Worm (Caenorhabditis elegans): ENCODE results near the gene col-84.

Gene col-84

ce11 chrII:11868234-11868633 lies at the start of gene col-84:
Gene col-84 (plus strand): TSS chrII:11868534.
- TF ChIP-seq jun-1 (tag; optimal IDR thresholded peaks at IDR 0.05) = no peak

DNA sequence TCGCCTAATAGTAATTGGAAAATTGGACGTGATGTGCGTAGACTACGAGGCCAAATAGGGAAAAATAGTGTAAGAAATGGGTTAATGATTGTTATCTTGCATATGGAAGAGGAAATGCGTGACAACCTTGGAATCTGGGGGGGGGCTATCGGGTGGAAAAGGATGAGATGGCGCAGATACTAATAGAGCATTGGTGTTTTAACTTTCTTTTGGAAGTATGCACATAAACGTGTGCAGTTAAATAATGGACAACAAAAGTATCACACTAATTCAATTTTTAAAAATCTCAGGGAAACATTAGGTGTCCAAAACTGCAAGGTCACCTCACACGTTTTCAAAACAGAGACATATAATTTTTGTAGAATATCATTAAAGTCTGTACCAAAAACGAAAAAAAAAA lies 48.5 kb upstream of the col-84 start, which contains the start of gene Y6D1A.2:
TSS of gene Y6D1A.2 (minus strand) at position 101 of the 400 bp plus-strand sequence.
- TF ChIP-seq hmg-11 (tag; optimal IDR thresholded peaks at IDR 0.05) = no peak
- TF ChIP-seq nhr-25 (tag; optimal IDR thresholded peaks at IDR 0.05) = peak; percentile 33

- TF ChIP-seq lin-15B (tag; optimal IDR thresholded peaks at IDR 0.05) (no peak), lsy-12 (tag; optimal IDR thresholded peaks at IDR 0.05) (no peak), sea-2 (GFP tag; optimal IDR thresholded peaks at IDR 0.05) (no peak), nhr-76 (tag; optimal IDR thresholded peaks at IDR 0.05) (no peak), nhr-12 (tag; optimal IDR thresholded peaks at IDR 0.05) (no peak), nhr-67 (tag; optimal IDR thresholded peaks at IDR 0.05) (no peak), ceh-82 (tag; optimal IDR thresholded peaks at IDR 0.05) (no peak), ZK546.5 (tag; optimal IDR thresholded peaks at IDR 0.05) (no peak), nhr-11 (tag; optimal IDR thresholded peaks at IDR 0.05) (no peak), ceh-28 (tag; optimal IDR thresholded peaks at IDR 0.05) (no peak), ceh-9 (tag; optimal IDR thresholded peaks at IDR 0.05) (no peak), R02D3.7 (tag; optimal IDR thresholded peaks at IDR 0.05) (no peak), tbx-2 (tag; optimal IDR thresholded peaks at IDR 0.05) (no peak), elt-2 (tag; optimal IDR thresholded peaks at IDR 0.05) (no peak), elt-1 (tag; optimal IDR thresholded peaks at IDR 0.05) (no peak), pqm-1 (tag; optimal IDR thresholded peaks at IDR 0.05) (no peak), zag-1 (tag; optimal IDR thresholded peaks at IDR 0.05) (no peak)
Observed at ce11 chrII:11823566-11824308, 44.6 kb upstream of the col-84 start, which contains the start of gene Y6D1A.1. Gene Y6D1A.1 (minus strand): TSS chrII:11823616.

DNA sequence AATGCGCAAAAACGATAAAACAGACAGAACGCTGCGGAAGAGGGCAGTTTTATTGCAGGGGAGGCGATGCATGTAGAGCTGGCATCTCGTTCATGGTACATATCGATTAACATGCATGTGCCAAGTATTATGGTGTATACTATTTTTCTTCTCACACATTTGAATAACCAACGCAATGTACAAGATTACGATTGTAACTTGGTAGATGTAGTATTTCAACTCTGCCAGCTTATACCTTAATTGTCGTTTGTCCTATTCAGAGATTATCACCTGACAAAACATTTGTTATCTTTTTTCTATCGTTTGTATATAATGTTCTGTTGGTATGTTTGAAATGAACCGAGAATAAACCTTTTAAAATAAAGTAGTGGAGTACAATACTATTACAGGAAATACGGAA lies 38.4 kb upstream of the col-84 start, which contains the start of gene pes-5:
TSS of gene pes-5 (minus strand) at position 101 of the 400 bp plus-strand sequence.
- no peak for TF ChIP-seq ama-1 (optimal IDR thresholded peaks at IDR 0.05)
- TF ChIP-seq nhr-11 (tag; optimal IDR thresholded peaks at IDR 0.05) = no peak
- no peak for TF ChIP-seq jun-1 (tag; optimal IDR thresholded peaks at IDR 0.05)
- TF ChIP-seq lin-39 (tag; optimal IDR thresholded peaks at IDR 0.05) = no peak
- no peak for TF ChIP-seq elt-2 (tag; optimal IDR thresholded peaks at IDR 0.05)
- TF ChIP-seq lin-15B (tag; optimal IDR thresholded peaks at IDR 0.05) = no peak
- no peak for TF ChIP-seq nhr-76 (tag; optimal IDR thresholded peaks at IDR 0.05)
- TF ChIP-seq daf-12 (tag; optimal IDR thresholded peaks at IDR 0.05) = no peak

DNA sequence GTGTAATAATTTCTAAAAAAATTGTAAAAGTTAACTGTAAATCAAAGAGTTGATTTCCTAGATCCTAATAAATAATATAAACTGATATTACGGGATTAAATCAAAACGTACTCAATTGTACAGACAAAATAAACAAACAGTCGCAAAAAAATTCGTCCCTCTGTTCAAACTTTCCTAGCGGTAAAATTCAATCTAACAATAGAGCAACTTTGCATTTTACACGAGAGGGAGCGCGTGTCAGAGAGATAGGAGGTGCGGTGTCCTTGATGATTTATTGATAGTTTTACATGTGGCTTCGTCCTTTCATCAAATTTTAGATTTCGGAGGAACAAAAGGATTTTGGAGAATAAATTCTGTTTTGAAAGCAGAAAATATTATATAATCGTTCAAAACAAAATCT lies 37.7 kb upstream of the col-84 start:
- TF ChIP-seq R02D3.7 (tag; optimal IDR thresholded peaks at IDR 0.05) (no peak), egl-5 (tag; optimal IDR thresholded peaks at IDR 0.05) (no peak), nhr-43 (tag; optimal IDR thresholded peaks at IDR 0.05; ENCODE audit: poor library complexity, severe bottlenecking) (no peak), pha-4 (tag; optimal IDR thresholded peaks at IDR 0.05) (peak; percentile 79), nhr-25 (tag; optimal IDR thresholded peaks at IDR 0.05) (peak; percentile 7), nhr-28 (tag; optimal IDR thresholded peaks at IDR 0.05) (no peak), skn-1 (tag; optimal IDR thresholded peaks at IDR 0.05) (no peak), sea-2 (GFP tag; optimal IDR thresholded peaks at IDR 0.05) (no peak), zag-1 (tag; optimal IDR thresholded peaks at IDR 0.05) (no peak), ceh-16 (tag; optimal IDR thresholded peaks at IDR 0.05) (no peak), aly-2 (tag; optimal IDR thresholded peaks at IDR 0.05) (no peak), nhr-23 (tag; optimal IDR thresholded peaks at IDR 0.05) (peak; percentile 4), nhr-77 (tag; optimal IDR thresholded peaks at IDR 0.05) (no peak), elt-2 (tag; optimal IDR thresholded peaks at IDR 0.05) (peak; percentile 13), ztf-11 (tag; optimal IDR thresholded peaks at IDR 0.05) (no peak), lin-15B (tag; optimal IDR thresholded peaks at IDR 0.05) (peak; percentile 15), snpc-4 (tag; optimal IDR thresholded peaks at IDR 0.05) (peak; percentile 33), lin-39 (tag; optimal IDR thresholded peaks at IDR 0.05) (no peak), elt-3 (tag; optimal IDR thresholded peaks at IDR 0.05) (no peak)
